Worm (Caenorhabditis elegans) whole organism, L4 larva: ENCODE measurements around the gene rps-18.

Experiments used
- D1046.2 ChIP-seq: fragments of 200-800 bp; sonication (Bioruptor generic); IDR thresholded peaks from 2 replicates; pipeline ENCODE4 v1.3.6; 2022; ENCODE audit warnings: missing genetic modification characterization, missing compliant biosample characterization
- F37D6.2 ChIP-seq: sonication (generic microtip); optimal IDR thresholded peaks from 2 replicates; lab custom pipeline; 2016; ENCODE audit warnings: mild to moderate bottlenecking, missing genetic modification characterization, missing compliant biosample characterization
- T20F7.1 ChIP-seq: fragments of 200-800 bp; sonication (Bioruptor generic); optimal IDR thresholded peaks from 2 replicates; lab custom pipeline; 2018; ENCODE audit warnings: mild to moderate bottlenecking, missing genetic modification characterization, missing compliant biosample characterization
- T26A8.4 ChIP-seq: fragments of 200-800 bp; sonication (Bioruptor generic); IDR thresholded peaks from 2 replicates; pipeline ENCODE4 v1.3.6; 2022; ENCODE audit warnings: missing genetic modification characterization, missing compliant biosample characterization
- Y48G9A.11 ChIP-seq: fragments of 200-800 bp; sonication (Bioruptor generic); IDR thresholded peaks from 2 replicates; pipeline ENCODE4 v1.3.6; 2022; ENCODE audit warnings: missing genetic modification reagents, missing genetic modification characterization, missing compliant biosample characterization
- Y5F2A.4 ChIP-seq: fragments of 200-800 bp; sonication (Bioruptor generic); optimal IDR thresholded peaks from 2 replicates; lab custom pipeline; 2018; ENCODE audit warnings: mild to moderate bottlenecking, missing genetic modification characterization, missing compliant biosample characterization
- ZK546.5 ChIP-seq, 2 experiments: sonication (generic microtip); optimal IDR thresholded peaks; 2 replicates each; lab custom pipeline; 2017; ENCODE audit warnings: missing biosample characterization in 2 of 2, missing genetic modification characterization in 2 of 2
- aly-2 ChIP-seq: sonication (generic microtip); optimal IDR thresholded peaks from 2 replicates; lab custom pipeline; 2018; ENCODE audit warnings: missing biosample characterization, missing genetic modification characterization
- ama-1 ChIP-seq: fragments of 150-350 bp; optimal IDR thresholded peaks from 2 replicates; lab custom pipeline; 2014; ENCODE audit warnings: inconsistent platforms, mixed read lengths
- arid-1 ChIP-seq: fragments of 200-800 bp; sonication (Bioruptor generic); conservative IDR thresholded peaks from 2 replicates; pipeline ENCODE4 v1.3.6; 2022; ENCODE audit warnings: missing genetic modification reagents, missing genetic modification characterization, missing compliant biosample characterization
- attf-4 ChIP-seq: sonication (generic microtip); optimal IDR thresholded peaks from 3 replicates; lab custom pipeline; 2017; ENCODE audit warnings: missing biosample characterization, missing genetic modification characterization
- ceh-44 ChIP-seq: fragments of 200-800 bp; sonication (Bioruptor generic); IDR thresholded peaks from 2 replicates; pipeline ENCODE4 v1.3.6; 2022; ENCODE audit warnings: missing genetic modification reagents, missing genetic modification characterization, missing compliant biosample characterization
- ces-1 ChIP-seq: fragments of 150-350 bp; sonication (generic microtip); optimal IDR thresholded peaks from 4 replicates; lab custom pipeline; 2014; ENCODE audit warnings: missing biosample characterization, missing genetic modification reagents, missing genetic modification characterization
- cey-2 ChIP-seq: sonication (generic microtip); optimal IDR thresholded peaks from 3 replicates; lab custom pipeline; 2017; ENCODE audit warnings: missing genetic modification characterization, mild to moderate bottlenecking, missing compliant biosample characterization, antibody characterized with exemption, borderline replicate concordance; ENCODE audit not compliant: insufficient read depth
- daf-16 ChIP-seq, 3 experiments: sonication (generic microtip); optimal IDR thresholded peaks; 2 replicates each; lab custom pipeline; 2016 to 2017; ENCODE audit warnings: missing genetic modification characterization in 3 of 3, missing genetic modification reagents in 3 of 3, mild to moderate bottlenecking in 2 of 3, missing compliant biosample characterization in 2 of 3, missing biosample characterization in 1 of 3, moderate library complexity in 1 of 3
- daf-19 ChIP-seq: fragments of 200-800 bp; sonication (Bioruptor generic); conservative IDR thresholded peaks from 2 replicates; pipeline ENCODE4 v1.3.6; 2022; ENCODE audit warnings: missing genetic modification characterization, missing compliant biosample characterization
- dmd-8 ChIP-seq: fragments of 200-800 bp; sonication (Bioruptor generic); IDR thresholded peaks from 2 replicates; pipeline ENCODE4 v1.3.6; 2022; ENCODE audit warnings: missing genetic modification characterization, missing compliant biosample characterization
- dpl-1 ChIP-seq: fragments of 150-350 bp; optimal IDR thresholded peaks from 2 replicates; lab custom pipeline; 2014; ENCODE audit warnings: missing biosample characterization, missing genetic modification reagents, missing genetic modification characterization
- duxl-1 ChIP-seq: sonication (generic microtip); optimal IDR thresholded peaks from 2 replicates; lab custom pipeline; 2016; ENCODE audit warnings: mild to moderate bottlenecking, missing genetic modification characterization, moderate library complexity, missing compliant biosample characterization; ENCODE audit not compliant: poor library complexity
- dve-1 ChIP-seq: sonication (generic microtip); optimal IDR thresholded peaks from 2 replicates; lab custom pipeline; 2017; ENCODE audit warnings: antibody characterized with exemption, mild to moderate bottlenecking, missing genetic modification characterization, missing compliant biosample characterization; ENCODE audit not compliant: insufficient read depth
- egl-43 ChIP-seq: fragments of 200-800 bp; sonication (Bioruptor generic); IDR thresholded peaks from 2 replicates; pipeline ENCODE4 v1.3.6; 2022; ENCODE audit warnings: missing genetic modification reagents, missing genetic modification characterization, missing compliant biosample characterization
- fos-1 ChIP-seq: fragments of 150-350 bp; optimal IDR thresholded peaks from 2 replicates; lab custom pipeline; 2014; ENCODE audit warnings: missing biosample characterization, missing genetic modification characterization
- gei-8 ChIP-seq: fragments of 200-800 bp; sonication (Bioruptor generic); optimal IDR thresholded peaks from 2 replicates; lab custom pipeline; 2018; ENCODE audit warnings: mild to moderate bottlenecking, missing genetic modification characterization, missing compliant biosample characterization
- hif-1 ChIP-seq, 2 experiments: sonication (generic microtip); optimal IDR thresholded peaks; 2 replicates each; lab custom pipeline; 2016 to 2017; ENCODE audit warnings: missing compliant biosample characterization in 2 of 2, missing genetic modification characterization in 2 of 2, missing genetic modification reagents in 2 of 2, missing genotype in 2 of 2, mild to moderate bottlenecking in 1 of 2
- hlh-11 ChIP-seq: fragments of 200-800 bp; sonication (Bioruptor generic); optimal IDR thresholded peaks from 2 replicates; lab custom pipeline; 2018; ENCODE audit warnings: mild to moderate bottlenecking, missing genetic modification characterization, missing compliant biosample characterization
- hlh-30 ChIP-seq: sonication (generic microtip); optimal IDR thresholded peaks from 2 replicates; lab custom pipeline; 2017; ENCODE audit warnings: antibody characterized with exemption, mild to moderate bottlenecking, missing genetic modification characterization, missing compliant biosample characterization; ENCODE audit not compliant: insufficient read depth
- lin-15B ChIP-seq: fragments of 150-350 bp; sonication (generic microtip); optimal IDR thresholded peaks from 3 replicates; lab custom pipeline; 2014; ENCODE audit warnings: missing biosample characterization, missing genetic modification characterization
- lin-29 ChIP-seq: fragments of 200-800 bp; sonication (Bioruptor generic); IDR thresholded peaks from 2 replicates; pipeline ENCODE4 v1.3.6; 2022; ENCODE audit warnings: missing genetic modification reagents, missing genetic modification characterization, missing compliant biosample characterization
- lin-38 ChIP-seq: fragments of 200-800 bp; sonication (Bioruptor generic); IDR thresholded peaks from 2 replicates; pipeline ENCODE4 v1.3.6; 2022; ENCODE audit warnings: missing genetic modification reagents, missing genetic modification characterization, missing compliant biosample characterization
- lir-3 ChIP-seq: sonication (generic microtip); optimal IDR thresholded peaks from 2 replicates; lab custom pipeline; 2016; ENCODE audit warnings: mild to moderate bottlenecking, missing genetic modification characterization, missing compliant biosample characterization
- madf-5 ChIP-seq, 2 experiments: fragments of 200-800 bp; sonication (Bioruptor generic); IDR thresholded peaks; 2 replicates each; pipeline ENCODE4 v1.3.6; 2022; ENCODE audit warnings: missing compliant biosample characterization in 2 of 2, missing genetic modification characterization in 2 of 2
- mxl-3 ChIP-seq: fragments of 200-800 bp; sonication (Bioruptor generic); optimal IDR thresholded peaks from 2 replicates; lab custom pipeline; 2018; ENCODE audit warnings: mild to moderate bottlenecking, missing genetic modification characterization, missing compliant biosample characterization
- nhr-11 ChIP-seq: fragments of 150-350 bp; optimal IDR thresholded peaks from 2 replicates; lab custom pipeline; 2014; ENCODE audit warnings: missing biosample characterization, missing genetic modification characterization
- nhr-25 ChIP-seq: sonication (generic microtip); optimal IDR thresholded peaks from 2 replicates; lab custom pipeline; 2017; ENCODE audit warnings: missing genetic modification characterization, mild to moderate bottlenecking, missing compliant biosample characterization, antibody characterized with exemption, moderate library complexity, borderline replicate concordance; ENCODE audit not compliant: insufficient read depth
- nhr-41 ChIP-seq: fragments of 200-800 bp; sonication (Bioruptor generic); IDR thresholded peaks from 2 replicates; pipeline ENCODE4 v1.3.6; 2022; ENCODE audit warnings: missing genetic modification reagents, missing genetic modification characterization, missing compliant biosample characterization
- nhr-48 ChIP-seq: sonication (generic microtip); optimal IDR thresholded peaks from 2 replicates; lab custom pipeline; 2016; ENCODE audit warnings: mild to moderate bottlenecking, missing genetic modification characterization, missing compliant biosample characterization
- nhr-76 ChIP-seq: fragments of 150-350 bp; optimal IDR thresholded peaks from 2 replicates; lab custom pipeline; 2014; ENCODE audit warnings: missing biosample characterization, missing genetic modification characterization
- nhr-77 ChIP-seq: fragments of 150-350 bp; optimal IDR thresholded peaks from 2 replicates; lab custom pipeline; 2014; ENCODE audit warnings: missing biosample characterization, missing genetic modification characterization
- pha-4 ChIP-seq, 2 experiments: fragments of 150-350 bp in 1 of 2; fragments of 200-800 bp in 1 of 2; sonication (Bioruptor generic) in 1 of 2; IDR thresholded peaks in 1 of 2; optimal IDR thresholded peaks in 1 of 2; 2 replicates each; pipeline versions ENCODE4 v1.3.6 to Lab custom; 2014 to 2022; ENCODE audit warnings: missing genetic modification characterization in 2 of 2, missing genetic modification reagents in 2 of 2, missing biosample characterization in 1 of 2, missing compliant biosample characterization in 1 of 2
- php-3 ChIP-seq: fragments of 200-800 bp; sonication (Bioruptor generic); IDR thresholded peaks from 2 replicates; pipeline ENCODE4 v1.3.6; 2022; ENCODE audit warnings: missing genetic modification reagents, missing genetic modification characterization, missing compliant biosample characterization
- rbr-2 ChIP-seq: sonication (generic microtip); optimal IDR thresholded peaks from 2 replicates; lab custom pipeline; 2016; ENCODE audit warnings: missing genotype, missing genetic modification characterization, missing compliant biosample characterization
- set-16 ChIP-seq: fragments of 200-800 bp; sonication (Bioruptor generic); IDR thresholded peaks from 2 replicates; pipeline ENCODE4 v1.3.6; 2022; ENCODE audit warnings: missing genetic modification reagents, missing genetic modification characterization, missing compliant biosample characterization
- snpc-1.2 ChIP-seq: fragments of 200-800 bp; sonication (Bioruptor generic); IDR thresholded peaks from 2 replicates; pipeline ENCODE4 v1.3.6; 2022; ENCODE audit warnings: missing genetic modification reagents, missing genetic modification characterization, missing compliant biosample characterization
- spr-1 ChIP-seq: sonication (generic microtip); optimal IDR thresholded peaks from 2 replicates; lab custom pipeline; 2016; ENCODE audit warnings: mild to moderate bottlenecking, missing genetic modification characterization, missing compliant biosample characterization
- unc-39 ChIP-seq: sonication (generic microtip); optimal IDR thresholded peaks from 2 replicates; lab custom pipeline; 2017; ENCODE audit warnings: missing biosample characterization, missing genetic modification characterization
- vab-7 ChIP-seq: fragments of 200-800 bp; sonication (Bioruptor generic); IDR thresholded peaks from 2 replicates; pipeline ENCODE4 v1.3.6; 2022; ENCODE audit warnings: missing genetic modification reagents, missing genetic modification characterization, missing compliant biosample characterization
- zag-1 ChIP-seq: fragments of 150-350 bp; optimal IDR thresholded peaks from 2 replicates; lab custom pipeline; 2014; ENCODE audit warnings: missing biosample characterization, missing genetic modification characterization
- ztf-7 ChIP-seq: fragments of 150-350 bp; optimal IDR thresholded peaks from 2 replicates; lab custom pipeline; 2014; ENCODE audit warnings: missing biosample characterization, missing genetic modification characterization

Gene rps-18

DNA sequence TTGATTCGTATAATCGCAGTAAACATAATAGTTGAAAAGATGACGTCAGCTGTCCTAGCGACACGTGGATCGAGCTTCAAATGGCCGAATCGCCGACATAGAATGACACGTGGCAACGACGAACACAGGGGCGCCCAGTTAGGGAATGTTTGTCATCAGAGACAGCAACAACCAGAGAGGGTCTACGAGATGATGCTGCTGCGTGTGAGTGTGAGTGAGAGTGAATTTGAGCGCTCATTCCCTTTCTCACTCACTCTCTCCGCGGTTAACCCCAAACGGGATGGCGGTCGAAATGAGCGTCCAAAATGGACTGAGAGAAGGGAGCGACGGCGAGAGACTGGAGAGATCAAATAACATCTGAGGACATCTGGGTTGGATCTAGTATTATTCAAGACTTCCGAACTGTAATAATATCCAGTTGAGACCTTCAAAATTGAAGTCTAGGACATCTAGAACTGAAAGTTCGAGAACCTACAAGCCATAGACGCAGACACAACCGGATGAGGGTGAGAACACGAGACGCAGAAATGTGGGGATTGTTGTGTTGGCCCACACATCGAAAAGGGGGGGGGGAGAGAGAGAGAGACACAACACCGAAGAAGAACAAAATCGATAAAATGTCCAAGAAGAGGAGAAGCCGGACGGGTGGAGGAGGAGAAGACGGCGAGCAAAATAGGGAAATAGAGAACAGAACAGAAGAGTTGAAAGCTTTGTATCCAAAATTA lies 31.4 kb upstream of the rps-18 start (continued):
- peak; percentile 16 for TF ChIP-seq T20F7.1 (GFP tag; lab: Kevin White, UChicago)
- TF ChIP-seq mxl-3 (GFP tag; lab: Kevin White, UChicago): peak; percentile 93
- no peak for TF ChIP-seq spr-1 (tag; lab: Kevin White, UChicago)
- TF ChIP-seq Y48G9A.11 (GFP tag; lab: Robert Waterston, UW): no peak
- TF ChIP-seq F37D6.2 (tag; lab: Kevin White, UChicago): peak; percentile 52
- TF ChIP-seq pha-4 (GFP tag; IDR thresholded peaks at IDR 0.05; lab: Robert Waterston, UW): peak; percentile 14; the same call in 1 of the 2 replicates
- no peak for TF ChIP-seq pha-4 (tag; optimal IDR thresholded peaks at IDR 0.05; lab: Kevin White, UChicago)
- TF ChIP-seq nhr-48 (tag; lab: Kevin White, UChicago): peak; percentile 20
- TF ChIP-seq nhr-76 (tag; lab: Kevin White, UChicago): no peak
- TF ChIP-seq egl-43 (GFP tag; lab: Robert Waterston, UW): 0 out of 2 replicates have a peak, but pooled peaks have one; percentile 15
- TF ChIP-seq arid-1: 0 out of 2 replicates have a peak, but pooled peaks have one; percentile 7
- no peak for TF ChIP-seq daf-16 (GFP tag; optimal IDR thresholded peaks at IDR 0.05; lab: Kevin White, UChicago)
- peak; percentile 85 for TF ChIP-seq daf-16 (tag; optimal IDR thresholded peaks at IDR 0.05; lab: Kevin White, UChicago)
- TF ChIP-seq hif-1 (tag; optimal IDR thresholded peaks at IDR 0.05; lab: Kevin White, UChicago): peak in 1 of 2 experiments; percentile 7
- TF ChIP-seq madf-5 (GFP tag; IDR thresholded peaks at IDR 0.05; lab: Robert Waterston, UW): no peak
- TF ChIP-seq dmd-8 (GFP tag; lab: Robert Waterston, UW): no peak
- TF ChIP-seq D1046.2 (GFP tag; lab: Robert Waterston, UW): no peak
- TF ChIP-seq nhr-11 (tag; lab: Kevin White, UChicago): peak; percentile 22
- no peak for TF ChIP-seq ceh-44 (GFP tag; lab: Robert Waterston, UW)
- peak; percentile 69 for TF ChIP-seq nhr-77 (tag; lab: Kevin White, UChicago)
- TF ChIP-seq ama-1 (lab: Kevin White, UChicago): peak; percentile 71
- TF ChIP-seq dpl-1 (GFP tag; lab: Kevin White, UChicago): peak; percentile 42
- TF ChIP-seq rbr-2 (tag; lab: Kevin White, UChicago): peak; percentile 60
- TF ChIP-seq unc-39 (tag; lab: Kevin White, UChicago): no peak
- no peak for TF ChIP-seq lin-15B (tag; lab: Kevin White, UChicago)
- TF ChIP-seq lir-3 (tag; lab: Kevin White, UChicago): no peak
- TF ChIP-seq zag-1 (tag; lab: Kevin White, UChicago): no peak
- TF ChIP-seq daf-19 (GFP tag; lab: Robert Waterston, UW): no peak
- peak; percentile 75 for TF ChIP-seq hlh-11
- TF ChIP-seq hlh-30 (tag; lab: Kevin White, UChicago): peak; percentile 94
- no peak for TF ChIP-seq fos-1
- no peak for TF ChIP-seq Y5F2A.4
- no peak for TF ChIP-seq nhr-41 (GFP tag; lab: Robert Waterston, UW)
- TF ChIP-seq snpc-1.2: no peak
- no peak for TF ChIP-seq attf-4 (tag; lab: Kevin White, UChicago)
- TF ChIP-seq ztf-7: no peak
- peak; percentile 40; the same call in 1 of the 2 replicates for TF ChIP-seq lin-38
- 0 out of 2 replicates have a peak, but pooled peaks have one; percentile 7 for TF ChIP-seq T26A8.4 (GFP tag; lab: Robert Waterston, UW)
- TF ChIP-seq ces-1 (GFP tag; lab: Kevin White, UChicago): no peak
- TF ChIP-seq ZK546.5 (tag; optimal IDR thresholded peaks at IDR 0.05; lab: Kevin White, UChicago): no peak
- peak; percentile 18 for TF ChIP-seq duxl-1 (tag; lab: Kevin White, UChicago)
- peak; percentile 59 for TF ChIP-seq dve-1 (tag; lab: Kevin White, UChicago)
- peak; percentile 82 for TF ChIP-seq nhr-25 (tag; lab: Kevin White, UChicago)
- TF ChIP-seq gei-8 (GFP tag; lab: Kevin White, UChicago): no peak
- TF ChIP-seq php-3: no peak
- TF ChIP-seq vab-7: peak; percentile 33; the same call in 1 of the 2 replicates
- TF ChIP-seq lin-29 (GFP tag; lab: Robert Waterston, UW): no peak
- TF ChIP-seq set-16 (GFP tag; lab: Robert Waterston, UW): peak; percentile 46
- no peak for TF ChIP-seq cey-2
- no peak for TF ChIP-seq aly-2 (tag; lab: Kevin White, UChicago)
